Worm (Caenorhabditis elegans): Measurements from ENCODE around the gene F48E8.2.
A peak's percentile ranks its signal among the peaks of the same experiment; 100 is the strongest.

The F48E8.2 gene

ce11 chrIII:5498973-5499372, 34.8 kb downstream of the F48E8.2 start, which contains the start of gene R02F2.9 (continued):
- TF ChIP-seq lin-54 (GFP tag; optimal IDR thresholded peaks at IDR 0.05) (peak; percentile 60), lin-35 (GFP tag; optimal IDR thresholded peaks at IDR 0.05) (peak in 1 of 3 experiments; percentile 78), F23B12.7 (tag; optimal IDR thresholded peaks at IDR 0.05; ENCODE audit: insufficient read depth) (no peak), dpl-1 (GFP tag; optimal IDR thresholded peaks at IDR 0.05) (peak; percentile 35)

ce11 chrIII:5499942-5500341, 35.8 kb downstream of the F48E8.2 start:
- TF ChIP-seq hlh-26 (GFP tag; conservative IDR thresholded peaks at IDR 0.05) (no peak), dpl-1 (GFP tag; optimal IDR thresholded peaks at IDR 0.05) (no peak), xnd-1 (tag; optimal IDR thresholded peaks at IDR 0.05) (no peak), F23B12.7 (tag; optimal IDR thresholded peaks at IDR 0.05; ENCODE audit: insufficient read depth) (no peak), mxl-1 (tag; optimal IDR thresholded peaks at IDR 0.05) (no peak), F57C9.4 (tag; optimal IDR thresholded peaks at IDR 0.05) (no peak), gei-17 (GFP tag; optimal IDR thresholded peaks at IDR 0.05) (no peak), C06A6.2 (GFP tag; conservative IDR thresholded peaks at IDR 0.05) (no peak), atf-7 (tag; optimal IDR thresholded peaks at IDR 0.05) (no peak), ceh-27 (GFP tag; optimal IDR thresholded peaks at IDR 0.05) (no peak), Y53G8AR.9 (GFP tag; conservative IDR thresholded peaks at IDR 0.05) (no peak), him-1 (tag; optimal IDR thresholded peaks at IDR 0.05) (no peak)

- TF ChIP-seq ceh-58 (GFP tag; IDR thresholded peaks at IDR 0.05) (no peak), him-1 (tag; optimal IDR thresholded peaks at IDR 0.05) (no peak)
Measured at ce11 chrIII:5500732-5501131, 36.6 kb downstream of the F48E8.2 start.

- no peak for TF ChIP-seq madf-10 (tag; optimal IDR thresholded peaks at IDR 0.05)
- TF ChIP-seq chd-7 (tag; optimal IDR thresholded peaks at IDR 0.05) = no peak
- TF ChIP-seq mel-28 (tag; optimal IDR thresholded peaks at IDR 0.05; ENCODE audit: borderline replicate concordance) = no peak
- TF ChIP-seq snpc-1.3 (tag; optimal IDR thresholded peaks at IDR 0.05; ENCODE audit: insufficient read depth) = no peak
- no peak for TF ChIP-seq nhr-120 (GFP tag; IDR thresholded peaks at IDR 0.05)
- peak; percentile 66; the same call in 1 of the 2 replicates for TF ChIP-seq lin-26 (GFP tag; IDR thresholded peaks at IDR 0.05)
- 0 out of 2 replicates have a peak, but pooled peaks have one; percentile 23 for TF ChIP-seq madf-3 (GFP tag; IDR thresholded peaks at IDR 0.05)
- TF ChIP-seq tbp1 (GFP tag; optimal IDR thresholded peaks at IDR 0.05) = peak; percentile 25
- TF ChIP-seq ztf-26 (tag; optimal IDR thresholded peaks at IDR 0.05) = peak; percentile 39
- no peak for TF ChIP-seq Y67H2A.10 (GFP tag; conservative IDR thresholded peaks at IDR 0.05)
- TF ChIP-seq cebp-1 (GFP tag; IDR thresholded peaks at IDR 0.05) = 0 out of 2 replicates have a peak, but pooled peaks have one; percentile 26
- TF ChIP-seq cebp-1 (tag; optimal IDR thresholded peaks at IDR 0.05) = peak; percentile 67
- TF ChIP-seq efl-1 (GFP tag; optimal IDR thresholded peaks at IDR 0.05) = no peak
- TF ChIP-seq bed-2 (GFP tag; IDR thresholded peaks at IDR 0.05) = no peak
- TF ChIP-seq rpc-1 (optimal IDR thresholded peaks at IDR 0.05) = no peak
- no peak for TF ChIP-seq rpc-1 (tag; optimal IDR thresholded peaks at IDR 0.05)
- peak; percentile 30 for TF ChIP-seq gei-17 (GFP tag; optimal IDR thresholded peaks at IDR 0.05)
- no peak for TF ChIP-seq K12H6.12 (tag; optimal IDR thresholded peaks at IDR 0.05)
- TF ChIP-seq tlf-1 (GFP tag; optimal IDR thresholded peaks at IDR 0.05) = peak; percentile 45
- TF ChIP-seq ztf-18 (tag; optimal IDR thresholded peaks at IDR 0.05) = no peak
- peak; percentile 62 for TF ChIP-seq ama-1 (optimal IDR thresholded peaks at IDR 0.05)
- TF ChIP-seq ama-1 (GFP tag; optimal IDR thresholded peaks at IDR 0.05) = no peak
- no peak for TF ChIP-seq him-1 (tag; optimal IDR thresholded peaks at IDR 0.05)
- TF ChIP-seq nhr-80 (tag; optimal IDR thresholded peaks at IDR 0.05) = peak; percentile 18
- no peak for TF ChIP-seq Y56A3A.18 (GFP tag; IDR thresholded peaks at IDR 0.05)
Measured at ce11 chrIII:5501358-5502287, 37.4 kb downstream of the F48E8.2 start, which contains the start of gene R02F2.1. TSS of gene R02F2.1 (plus strand) at chrIII:5501885.
